Worm (Caenorhabditis elegans): Measurements from ENCODE around the gene osm-5.

osm-5 gene

ce11 chrX:3035972-3036379 is 51.9 kb downstream of the osm-5 start (continued):
- TF ChIP-seq pha-4 (tag; optimal IDR thresholded peaks at IDR 0.05) (peak; percentile 54), somi-1 (GFP tag; optimal IDR thresholded peaks at IDR 0.05) (peak; percentile 93), die-1 (tag; optimal IDR thresholded peaks at IDR 0.05) (peak; percentile 98), akir-1 (GFP tag; optimal IDR thresholded peaks at IDR 0.05) (peak; percentile 88), nhr-80 (tag; optimal IDR thresholded peaks at IDR 0.05) (peak; percentile 54), ztf-25 (GFP tag; IDR thresholded peaks at IDR 0.05) (peak; percentile 99), ccch-3 (GFP tag; optimal IDR thresholded peaks at IDR 0.05) (peak; percentile 81), hlh-12 (tag; optimal IDR thresholded peaks at IDR 0.05) (peak; percentile 88), atf-7 (tag; optimal IDR thresholded peaks at IDR 0.05) (peak; percentile 95), F52B5.7 (tag; optimal IDR thresholded peaks at IDR 0.05) (peak; percentile 98), pbrm-1 (GFP tag; IDR thresholded peaks at IDR 0.05) (peak; percentile 96), ztf-3 (GFP tag; optimal IDR thresholded peaks at IDR 0.05) (peak; percentile 71), Y56A3A.18 (GFP tag; IDR thresholded peaks at IDR 0.05) (peak; percentile 98), let-607 (tag; optimal IDR thresholded peaks at IDR 0.05) (peak; percentile 74 to 88), D2030.7 (GFP tag; IDR thresholded peaks at IDR 0.05) (peak; percentile 94), snpc-1.3 (tag; optimal IDR thresholded peaks at IDR 0.05; ENCODE audit: insufficient read depth) (peak; percentile 95), hsf-1 (GFP tag; IDR thresholded peaks at IDR 0.05) (peak; percentile 68), aptf-3 (GFP tag; IDR thresholded peaks at IDR 0.05) (peak; percentile 97), snpc-1.1 (tag; optimal IDR thresholded peaks at IDR 0.05; ENCODE audit: insufficient read depth) (peak; percentile 84), dpff-1 (tag; optimal IDR thresholded peaks at IDR 0.05) (peak; percentile 77), snpc-4 (GFP tag; optimal IDR thresholded peaks at IDR 0.05) (peak; percentile 84), snpc-4 (tag; optimal IDR thresholded peaks at IDR 0.05) (peak in 3 of 4 experiments; percentile 86 to 90 (median 90)), nhr-179 (tag; optimal IDR thresholded peaks at IDR 0.05) (peak; percentile 82), zfh-2 (GFP tag; conservative IDR thresholded peaks at IDR 0.05) (no peak), ceh-100 (GFP tag; IDR thresholded peaks at IDR 0.05) (peak; percentile 69), mes-4 (tag; optimal IDR thresholded peaks at IDR 0.05) (peak; percentile 93), K11D2.4 (GFP tag; IDR thresholded peaks at IDR 0.05) (peak; percentile 95), nfya-2 (GFP tag; IDR thresholded peaks at IDR 0.05) (0 out of 2 replicates have a peak, but pooled peaks have one; percentile 65), attf-6 (GFP tag; IDR thresholded peaks at IDR 0.05) (peak; percentile 89), bed-2 (GFP tag; IDR thresholded peaks at IDR 0.05) (peak; percentile 69; the same call in 1 of the 2 replicates), mcd-1 (GFP tag; IDR thresholded peaks at IDR 0.05) (peak; percentile 82), fkh-3 (tag; optimal IDR thresholded peaks at IDR 0.05) (peak; percentile 97), lin-35 (GFP tag; optimal IDR thresholded peaks at IDR 0.05) (peak; percentile 11 to 87 (median 72)), Y67H2A.10 (GFP tag; conservative IDR thresholded peaks at IDR 0.05) (peak; percentile 83), nhr-120 (GFP tag; IDR thresholded peaks at IDR 0.05) (peak; percentile 90; the same call in 1 of the 2 replicates), ztf-6 (GFP tag; IDR thresholded peaks at IDR 0.05) (peak; percentile 97), cebp-2 (GFP tag; IDR thresholded peaks at IDR 0.05) (peak; percentile 97), gei-17 (GFP tag; optimal IDR thresholded peaks at IDR 0.05) (peak; percentile 91), chd-7 (tag; optimal IDR thresholded peaks at IDR 0.05) (peak; percentile 96), T26A5.8 (tag; optimal IDR thresholded peaks at IDR 0.05) (peak; percentile 97), lin-26 (GFP tag; IDR thresholded peaks at IDR 0.05) (peak; percentile 98), unc-62 (GFP tag; optimal IDR thresholded peaks at IDR 0.05) (no peak), ceh-27 (GFP tag; optimal IDR thresholded peaks at IDR 0.05) (peak; percentile 90), ztf-28 (GFP tag; IDR thresholded peaks at IDR 0.05) (peak; percentile 97), madf-3 (GFP tag; IDR thresholded peaks at IDR 0.05) (peak; percentile 86), dox-1 (GFP tag; IDR thresholded peaks at IDR 0.05) (peak; percentile 96)
